Worm (Caenorhabditis elegans): ENCODE measurements around the gene ZK822.10.

DNA sequence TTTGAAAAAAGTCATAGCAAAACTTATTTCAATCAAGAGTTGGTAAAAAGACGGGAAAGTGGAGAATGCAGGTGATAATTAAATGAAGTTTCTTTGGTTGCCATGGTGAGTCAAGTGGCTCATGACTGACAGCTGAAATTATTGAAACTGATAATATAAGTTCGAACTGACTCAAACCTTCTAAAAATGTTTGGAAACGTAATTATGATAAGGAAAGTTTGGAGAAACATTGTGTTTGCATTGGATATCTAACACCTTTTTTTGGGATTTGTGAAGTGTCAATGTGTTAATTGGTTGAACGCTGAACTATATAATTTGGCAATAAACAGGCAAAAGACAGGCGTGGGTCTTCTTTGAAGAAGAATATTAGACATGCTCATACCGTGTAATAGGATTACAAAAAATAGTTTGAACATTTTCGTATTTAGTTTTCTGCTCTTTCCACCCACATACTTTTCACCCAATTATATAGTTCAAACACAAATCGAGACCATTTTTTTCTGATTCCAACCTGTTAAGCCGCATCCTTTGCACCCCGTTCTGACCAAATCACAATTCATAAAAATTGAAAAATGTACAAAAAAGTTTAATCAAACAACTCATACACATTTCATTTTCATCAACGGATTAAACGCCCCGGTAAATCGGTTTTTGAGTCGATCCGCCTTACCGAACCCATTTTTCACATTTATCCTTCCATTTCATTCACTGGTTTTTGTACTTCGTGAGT is 8.6 kb downstream of the ZK822.10 start, which contains the start of the genes srlf-33 and srlf-32:
- TF ChIP-seq elt-2 (tag; optimal IDR thresholded peaks at IDR 0.05) (no peak), hlh-30 (tag; optimal IDR thresholded peaks at IDR 0.05; ENCODE audit: insufficient read depth) (no peak)
